Worm (Caenorhabditis elegans) whole organism, L2 larva: ENCODE data around the gene acp-1.

Experiments
- F13H6.1 ChIP-seq: sonication (generic microtip); optimal IDR thresholded peaks from 2 replicates; lab custom pipeline; 2016; ENCODE audit warnings: missing genetic modification characterization, missing compliant biosample characterization
- ZK546.5 ChIP-seq: sonication (generic microtip); optimal IDR thresholded peaks from 2 replicates; lab custom pipeline; 2017; ENCODE audit warnings: missing biosample characterization, missing genetic modification characterization
- aly-2 ChIP-seq: fragments of 150-350 bp; optimal IDR thresholded peaks from 2 replicates; lab custom pipeline; 2014; ENCODE audit warnings: missing biosample characterization, missing genetic modification characterization
- ama-1 ChIP-seq: fragments of 150-350 bp; optimal IDR thresholded peaks from 2 replicates; lab custom pipeline; 2018; ENCODE audit warnings: inconsistent platforms
- blmp-1 ChIP-seq: sonication (generic microtip); optimal IDR thresholded peaks from 2 replicates; lab custom pipeline; 2017; ENCODE audit warnings: missing genetic modification characterization, mild to moderate bottlenecking, missing compliant biosample characterization, antibody characterized with exemption, moderate library complexity; ENCODE audit not compliant: insufficient read depth
- ceh-16 ChIP-seq: fragments of 150-350 bp; optimal IDR thresholded peaks from 2 replicates; lab custom pipeline; 2014; ENCODE audit warnings: missing biosample characterization, missing genetic modification characterization
- crh-2 ChIP-seq: sonication (generic microtip); optimal IDR thresholded peaks from 2 replicates; lab custom pipeline; 2017; ENCODE audit warnings: missing biosample characterization, missing genetic modification characterization
- dmd-4 ChIP-seq: sonication (generic microtip); optimal IDR thresholded peaks from 2 replicates; lab custom pipeline; 2017; ENCODE audit warnings: missing biosample characterization, missing genetic modification characterization
- egl-27 ChIP-seq: sonication (generic microtip); optimal IDR thresholded peaks from 3 replicates; lab custom pipeline; 2017; ENCODE audit warnings: missing biosample characterization, missing genetic modification reagents, missing genetic modification characterization
- elt-1 ChIP-seq: fragments of 150-350 bp; optimal IDR thresholded peaks from 2 replicates; lab custom pipeline; 2014; ENCODE audit warnings: missing biosample characterization, missing genetic modification characterization
- elt-3 ChIP-seq: sonication (generic microtip); optimal IDR thresholded peaks from 2 replicates; lab custom pipeline; 2017; ENCODE audit warnings: missing biosample characterization, missing genetic modification characterization
- fos-1 ChIP-seq: fragments of 150-350 bp; optimal IDR thresholded peaks from 2 replicates; lab custom pipeline; 2014; ENCODE audit warnings: missing biosample characterization, missing genetic modification characterization
- gmeb-1 ChIP-seq: fragments of 150-350 bp; optimal IDR thresholded peaks from 2 replicates; lab custom pipeline; 2014; ENCODE audit warnings: missing biosample characterization, missing genetic modification characterization
- lin-13 ChIP-seq: fragments of 150-350 bp; optimal IDR thresholded peaks from 2 replicates; lab custom pipeline; 2014; ENCODE audit warnings: missing biosample characterization, missing genetic modification reagents, missing genetic modification characterization
- lin-39 ChIP-seq: fragments of 150-350 bp; optimal IDR thresholded peaks from 2 replicates; lab custom pipeline; 2014; ENCODE audit warnings: missing biosample characterization, missing genetic modification reagents, missing genetic modification characterization
- lsy-2 ChIP-seq, 2 experiments: fragments of 150-350 bp in 1 of 2; sonication (generic microtip) in 1 of 2; optimal IDR thresholded peaks; 2 replicates each; lab custom pipeline; 2014 to 2017; ENCODE audit warnings: missing biosample characterization in 2 of 2, missing genetic modification characterization in 2 of 2
- mab-5 ChIP-seq: fragments of 150-350 bp; optimal IDR thresholded peaks from 2 replicates; lab custom pipeline; 2014; ENCODE audit warnings: missing biosample characterization, missing genetic modification characterization
- mbf-1 ChIP-seq: sonication (generic microtip); optimal IDR thresholded peaks from 2 replicates; lab custom pipeline; 2017; ENCODE audit warnings: missing biosample characterization, missing genetic modification characterization
- nhr-10 ChIP-seq: sonication (generic microtip); optimal IDR thresholded peaks from 2 replicates; lab custom pipeline; 2017; ENCODE audit warnings: missing biosample characterization, missing genetic modification characterization
- nhr-129 ChIP-seq: fragments of 150-350 bp; optimal IDR thresholded peaks from 2 replicates; lab custom pipeline; 2014; ENCODE audit warnings: missing biosample characterization, missing genetic modification characterization
- nhr-21 ChIP-seq: fragments of 150-350 bp; optimal IDR thresholded peaks from 2 replicates; lab custom pipeline; 2014; ENCODE audit warnings: missing biosample characterization, missing genetic modification characterization
- nhr-23 ChIP-seq: fragments of 150-350 bp; optimal IDR thresholded peaks from 2 replicates; lab custom pipeline; 2014; ENCODE audit warnings: missing biosample characterization, missing genetic modification reagents, missing genetic modification characterization
- nhr-25 ChIP-seq: fragments of 150-350 bp; sonication (generic microtip); optimal IDR thresholded peaks from 3 replicates; lab custom pipeline; 2014; ENCODE audit warnings: missing biosample characterization, missing genetic modification characterization
- nhr-6 ChIP-seq: fragments of 150-350 bp; optimal IDR thresholded peaks from 2 replicates; lab custom pipeline; 2014; ENCODE audit warnings: missing biosample characterization, missing genetic modification characterization
- sem-4 ChIP-seq: fragments of 150-350 bp; optimal IDR thresholded peaks from 2 replicates; lab custom pipeline; 2014; ENCODE audit warnings: missing biosample characterization, missing genetic modification reagents, missing genetic modification characterization
- sma-3 ChIP-seq: sonication (generic microtip); optimal IDR thresholded peaks from 2 replicates; lab custom pipeline; 2016; ENCODE audit warnings: missing genetic modification reagents, missing genetic modification characterization, missing compliant biosample characterization
- unc-55 ChIP-seq: fragments of 150-350 bp; sonication (generic microtip); optimal IDR thresholded peaks from 3 replicates; lab custom pipeline; 2014; ENCODE audit warnings: missing biosample characterization, missing genetic modification reagents, missing genetic modification characterization
- unc-62 ChIP-seq: fragments of 150-350 bp; optimal IDR thresholded peaks from 2 replicates; lab custom pipeline; 2014; ENCODE audit warnings: missing biosample characterization, missing genetic modification reagents, missing genetic modification characterization
- zag-1 ChIP-seq: fragments of 150-350 bp; optimal IDR thresholded peaks from 2 replicates; lab custom pipeline; 2014; ENCODE audit warnings: missing biosample characterization, missing genetic modification characterization
- ztf-1 ChIP-seq: fragments of 200-800 bp; sonication (Bioruptor generic); conservative IDR thresholded peaks from 2 replicates; pipeline ENCODE4 v1.3.6; 2022; ENCODE audit warnings: missing genetic modification characterization, missing compliant biosample characterization
- ztf-11 ChIP-seq: sonication (generic microtip); optimal IDR thresholded peaks from 2 replicates; lab custom pipeline; 2017; ENCODE audit warnings: missing biosample characterization, missing genetic modification characterization

Gene acp-1

ce11 chrX:3414660-3415144, 29.4 kb upstream of the acp-1 start, which contains the start of gene dhs-27:
Gene dhs-27, minus strand, starts transcription at chrX:3414710.
- TF ChIP-seq elt-3 (tag; lab: Kevin White, UChicago) (no peak), nhr-25 (tag; lab: Kevin White, UChicago) (peak; percentile 37)

ce11 chrX:3411565-3412022, 26.3 kb upstream of the acp-1 start, which contains the start of gene unc-78:
Gene unc-78, minus strand, starts transcription at chrX:3411615.
- TF ChIP-seq ama-1 (lab: Kevin White, UChicago) (no peak), F13H6.1 (peak; percentile 29), fos-1 (tag; lab: Kevin White, UChicago) (peak; percentile 33)

ce11 chrX:3408717-3409303, 23.5 kb upstream of the acp-1 start:
- TF ChIP-seq nhr-23 (tag; lab: Kevin White, UChicago) (no peak), unc-62 (GFP tag; lab: Kevin White, UChicago) (no peak), sma-3 (GFP tag; lab: Kevin White, UChicago) (no peak), unc-55 (no peak), ceh-16 (tag; lab: Kevin White, UChicago) (no peak), gmeb-1 (tag; lab: Kevin White, UChicago) (no peak), crh-2 (tag; lab: Kevin White, UChicago) (no peak), ama-1 (lab: Kevin White, UChicago) (no peak), lin-39 (tag; lab: Kevin White, UChicago) (no peak), nhr-10 (tag; lab: Kevin White, UChicago) (no peak), zag-1 (no peak), dmd-4 (no peak), nhr-6 (tag; lab: Kevin White, UChicago) (no peak), elt-1 (no peak), ZK546.5 (tag; lab: Kevin White, UChicago) (no peak), blmp-1 (no peak), F13H6.1 (no peak), lsy-2 (tag; optimal IDR thresholded peaks at IDR 0.05; lab: Kevin White, UChicago) (no peak), elt-3 (tag; lab: Kevin White, UChicago) (no peak), nhr-129 (tag; lab: Kevin White, UChicago) (no peak)

- TF ChIP-seq ama-1 (lab: Kevin White, UChicago) (no peak), elt-1 (no peak), lin-39 (tag; lab: Kevin White, UChicago) (no peak), nhr-129 (tag; lab: Kevin White, UChicago) (no peak), zag-1 (no peak), egl-27 (tag; lab: Kevin White, UChicago) (no peak), unc-55 (no peak), ceh-16 (tag; lab: Kevin White, UChicago) (no peak), ztf-11 (tag; lab: Kevin White, UChicago) (no peak), mab-5 (tag; lab: Kevin White, UChicago) (no peak), gmeb-1 (tag; lab: Kevin White, UChicago) (no peak), lin-13 (GFP tag; lab: Kevin White, UChicago) (no peak), dmd-4 (no peak), nhr-6 (tag; lab: Kevin White, UChicago) (no peak), ztf-1 (no peak), mbf-1 (no peak)
These were observed 17.9 kb upstream of the acp-1 start, which contains the start of gene vit-5 for ce11 chrX:3403195-3403594. Gene vit-5, plus strand, starts transcription at chrX:3403471.

ce11 chrX:3401701-3402100, 16.4 kb upstream of the acp-1 start, which contains the start of gene C04F6.9:
Gene C04F6.9, plus strand, starts transcription at chrX:3402001.
- TF ChIP-seq mab-5 (tag; lab: Kevin White, UChicago) (no peak), elt-3 (tag; lab: Kevin White, UChicago) (no peak), sem-4 (no peak), nhr-21 (tag; lab: Kevin White, UChicago) (no peak), nhr-6 (tag; lab: Kevin White, UChicago) (no peak), dmd-4 (no peak), elt-1 (no peak), ama-1 (lab: Kevin White, UChicago) (no peak), aly-2 (no peak), sma-3 (GFP tag; lab: Kevin White, UChicago) (no peak), zag-1 (no peak), lin-39 (tag; lab: Kevin White, UChicago) (no peak)
